Fruit fly (Drosophila melanogaster) whole organism, prepupa: ENCODE results near the gene ng2.
A peak's percentile ranks its signal among the peaks of the same experiment; 100 is the strongest.

Experiments used
- Blimp-1 ChIP-seq: fragments of 200-800 bp; sonication (Bioruptor generic); optimal IDR thresholded peaks from 3 replicates; lab custom pipeline; 2017; ENCODE audit warnings: missing biosample characterization, missing genetic modification characterization, mild to moderate bottlenecking, moderate library complexity, missing genetic modification reagents
- CG10631 ChIP-seq: fragments of 200-800 bp; sonication (Bioruptor generic); optimal IDR thresholded peaks from 2 replicates; lab custom pipeline; 2016; ENCODE audit warnings: missing biosample characterization, missing genetic modification characterization
- CG10669 ChIP-seq: fragments of 200-800 bp; sonication (Bioruptor generic); optimal IDR thresholded peaks from 3 replicates; lab custom pipeline; 2018; ENCODE audit warnings: missing biosample characterization, mild to moderate bottlenecking, missing genetic modification characterization, moderate library complexity
- CG11294 ChIP-seq: fragments of 200-800 bp; sonication (Bioruptor generic); IDR thresholded peaks from 2 replicates; pipeline ENCODE4 v1.3.6; 2022; ENCODE audit warnings: missing biosample characterization, missing genetic modification characterization
- CG3032 ChIP-seq: fragments of 200-800 bp; optimal IDR thresholded peaks from 2 replicates; lab custom pipeline; 2019; ENCODE audit warnings: missing biosample characterization, mild to moderate bottlenecking, missing genetic modification characterization, moderate library complexity
- CG31627 ChIP-seq: fragments of 200-800 bp; sonication (Bioruptor generic); optimal IDR thresholded peaks from 3 replicates; lab custom pipeline; 2016; ENCODE audit warnings: missing biosample characterization, missing genetic modification characterization
- CG6163 ChIP-seq: fragments of 200-800 bp; sonication (Bioruptor generic); IDR thresholded peaks from 3 replicates; pipeline ENCODE4 v1.3.6; 2022; ENCODE audit warnings: missing biosample characterization, missing genetic modification characterization
- CG6792 ChIP-seq: fragments of 200-800 bp; sonication (Bioruptor generic); optimal IDR thresholded peaks from 3 replicates; lab custom pipeline; 2016; ENCODE audit warnings: missing biosample characterization, missing genetic modification characterization
- CG6808 ChIP-seq: fragments of 200-800 bp; sonication (Bioruptor generic); optimal IDR thresholded peaks from 3 replicates; lab custom pipeline; 2017; ENCODE audit warnings: missing biosample characterization, missing genetic modification characterization, mild to moderate bottlenecking, moderate library complexity, missing genetic modification reagents
- CG6854 ChIP-seq: fragments of 200-800 bp; sonication (Bioruptor generic); optimal IDR thresholded peaks from 2 replicates; lab custom pipeline; 2017; ENCODE audit warnings: missing biosample characterization, mild to moderate bottlenecking, missing genetic modification characterization
- CG7368 ChIP-seq: fragments of 200-800 bp; sonication (Bioruptor generic); optimal IDR thresholded peaks from 3 replicates; lab custom pipeline; 2016; ENCODE audit warnings: missing biosample characterization, missing genetic modification characterization
- CG9139 ChIP-seq: fragments of 200-800 bp; sonication (Bioruptor generic); optimal IDR thresholded peaks from 3 replicates; lab custom pipeline; 2017; ENCODE audit warnings: missing biosample characterization, mild to moderate bottlenecking, missing genetic modification characterization
- Eip78C ChIP-seq: fragments of 200-800 bp; sonication (Bioruptor generic); peaks from one replicate; lab custom pipeline; 2016; ENCODE audit warnings: missing biosample characterization, missing genetic modification characterization
- Eip93F ChIP-seq: fragments of 200-800 bp; sonication (Bioruptor generic); optimal IDR thresholded peaks from 2 replicates; lab custom pipeline; 2016; ENCODE audit warnings: missing biosample characterization, mild to moderate bottlenecking, missing genetic modification characterization
- Gug ChIP-seq: fragments of 200-800 bp; sonication (Bioruptor generic); IDR thresholded peaks from 2 replicates; pipeline ENCODE4 v1.3.6; 2022; ENCODE audit warnings: missing biosample characterization, missing genetic modification characterization
- Met ChIP-seq: fragments of 200-800 bp; sonication (Bioruptor generic); optimal IDR thresholded peaks from 3 replicates; lab custom pipeline; 2016; ENCODE audit warnings: missing biosample characterization, missing genetic modification characterization
- achi ChIP-seq: fragments of 200-800 bp; sonication (Bioruptor generic); optimal IDR thresholded peaks from 3 replicates; lab custom pipeline; 2016; ENCODE audit warnings: missing biosample characterization, missing genetic modification characterization
- dac ChIP-seq: fragments of 200-800 bp; sonication (Bioruptor generic); optimal IDR thresholded peaks from 2 replicates; lab custom pipeline; 2017; ENCODE audit warnings: missing biosample characterization, mild to moderate bottlenecking, missing genetic modification characterization
- eg ChIP-seq: fragments of 200-800 bp; sonication (Bioruptor generic); IDR thresholded peaks from 3 replicates; pipeline ENCODE4 v1.3.6; 2022; ENCODE audit warnings: missing biosample characterization, missing genetic modification characterization
- net ChIP-seq: fragments of 200-800 bp; sonication (Bioruptor generic); optimal IDR thresholded peaks from 3 replicates; lab custom pipeline; 2016; ENCODE audit warnings: missing biosample characterization, missing genetic modification characterization
- pdm3 ChIP-seq: fragments of 200-800 bp; sonication (Bioruptor generic); optimal IDR thresholded peaks from 3 replicates; lab custom pipeline; 2016; ENCODE audit warnings: missing biosample characterization, missing genetic modification characterization
- salr ChIP-seq, 2 experiments: fragments of 200-800 bp; sonication (Bioruptor generic); optimal IDR thresholded peaks; 3 replicates each; lab custom pipeline; 2016 to 2018; ENCODE audit warnings: missing biosample characterization in 2 of 2, missing genetic modification characterization in 2 of 2, mild to moderate bottlenecking in 1 of 2
- ss ChIP-seq, 2 experiments: fragments of 200-800 bp; sonication (Bioruptor generic); optimal IDR thresholded peaks; 2 replicates in 1 of 2; 3 replicates in 1 of 2; lab custom pipeline; 2017 to 2018; ENCODE audit warnings: mild to moderate bottlenecking in 2 of 2, missing biosample characterization in 2 of 2, missing genetic modification characterization in 2 of 2, moderate library complexity in 1 of 2
- svp ChIP-seq: fragments of 200-800 bp; sonication (Bioruptor generic); peaks from one replicate; lab custom pipeline; 2016; ENCODE audit warnings: missing biosample characterization, missing genetic modification characterization
- topi ChIP-seq: fragments of 200-800 bp; sonication (Bioruptor generic); optimal IDR thresholded peaks from 3 replicates; lab custom pipeline; 2016; ENCODE audit warnings: missing biosample characterization, missing genetic modification characterization
- vri ChIP-seq: fragments of 200-800 bp; sonication (Bioruptor generic); optimal IDR thresholded peaks from 3 replicates; lab custom pipeline; 2016; ENCODE audit warnings: missing biosample characterization, mild to moderate bottlenecking, missing genetic modification characterization

The ng2 gene

DNA sequence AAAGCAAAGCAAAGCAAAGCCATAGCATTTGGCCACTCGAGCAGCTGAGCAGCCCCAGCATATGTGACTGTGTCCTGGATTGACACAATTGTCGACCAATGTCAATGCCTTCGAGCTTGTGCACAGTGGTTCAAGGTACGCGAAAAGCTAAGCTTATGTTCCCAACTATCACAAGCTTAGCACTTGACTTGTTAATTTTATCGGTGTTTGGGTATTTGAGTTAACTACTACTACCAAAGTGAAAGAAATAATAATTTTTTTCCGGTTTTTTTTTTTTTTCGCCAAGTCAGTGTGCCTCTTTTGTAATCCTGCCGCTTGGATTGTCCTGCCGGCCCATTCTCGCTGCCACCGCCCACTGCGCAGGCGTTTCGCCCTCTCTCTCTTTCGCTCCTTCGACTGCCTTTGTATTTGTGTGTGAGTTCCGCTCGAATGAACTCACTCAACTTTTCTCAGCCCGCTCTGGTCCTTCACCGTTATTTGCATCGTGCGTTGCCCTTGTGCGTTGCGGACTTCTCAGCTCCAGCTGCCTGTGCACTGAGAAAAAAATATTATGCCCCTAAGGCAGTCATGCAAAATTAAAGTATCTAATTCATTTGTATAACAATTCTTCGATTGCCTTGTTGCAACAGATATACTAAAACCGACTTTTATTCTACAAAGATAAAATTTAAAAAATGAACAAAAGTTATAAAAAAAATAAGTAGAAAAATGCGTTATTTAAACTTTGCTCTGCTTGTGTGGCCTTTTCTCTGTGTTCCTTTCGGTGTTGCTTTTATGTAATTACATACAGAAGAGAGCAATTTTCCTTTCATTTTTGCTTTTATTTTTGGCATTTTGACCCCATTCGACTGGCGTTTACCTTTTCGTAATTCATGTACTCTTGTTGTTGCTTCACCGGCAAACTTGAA lies 34.2 kb downstream of the ng2 start (continued):
- TF ChIP-seq eg (GFP tag; lab: Robert Waterston, UW) (peak; percentile 69), pdm3 (peak; percentile 33), CG11294 (GFP tag; lab: Robert Waterston, UW) (peak; percentile 41), CG31627 (GFP tag; lab: Kevin White, UChicago) (peak; percentile 41), CG10669 (GFP tag; lab: Kevin White, UChicago) (peak; percentile 47), CG6792 (GFP tag; lab: Kevin White, UChicago) (peak; percentile 51), CG3032 (tag; lab: Kevin White, UChicago) (no peak), CG7368 (GFP tag; lab: Kevin White, UChicago) (peak; percentile 64), dac (GFP tag; lab: Kevin White, UChicago) (no peak), net (GFP tag; lab: Kevin White, UChicago) (peak; percentile 28), CG9139 (GFP tag; lab: Kevin White, UChicago) (no peak), salr (GFP tag; optimal IDR thresholded peaks at IDR 0.05; lab: Kevin White, UChicago) (peak in 1 of 2 experiments; percentile 26), vri (peak; percentile 33), CG10631 (GFP tag; lab: Kevin White, UChicago) (peak; percentile 27), Blimp-1 (no peak), CG6854 (no peak), CG6808 (peak; percentile 31), Met (GFP tag; lab: Kevin White, UChicago) (peak; percentile 59)

DNA sequence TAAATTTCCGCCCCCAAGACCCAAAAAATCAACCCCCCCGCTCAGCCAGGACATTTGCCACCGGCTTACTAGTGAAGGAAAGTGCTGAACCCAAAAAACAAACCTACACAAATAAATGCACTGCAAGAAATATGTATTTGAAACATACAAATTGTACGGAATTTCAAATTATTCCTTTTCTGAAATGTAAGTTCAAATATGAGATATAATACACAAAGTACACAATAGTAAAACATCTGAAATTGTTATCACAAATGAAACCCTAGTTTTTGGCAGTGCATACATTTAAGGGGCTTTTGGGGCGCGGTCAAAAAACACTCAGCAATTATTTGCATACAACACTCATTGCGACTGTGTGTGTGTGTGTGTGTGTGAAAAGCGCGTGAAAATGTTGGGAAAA lies 46.6 kb downstream of the ng2 start:
- TF ChIP-seq CG6163 (GFP tag; lab: Robert Waterston, UW) (no peak), svp (GFP tag; lab: Kevin White, UChicago) (peak; percentile 34), Eip78C (GFP tag; lab: Kevin White, UChicago) (peak; percentile 43)

DNA sequence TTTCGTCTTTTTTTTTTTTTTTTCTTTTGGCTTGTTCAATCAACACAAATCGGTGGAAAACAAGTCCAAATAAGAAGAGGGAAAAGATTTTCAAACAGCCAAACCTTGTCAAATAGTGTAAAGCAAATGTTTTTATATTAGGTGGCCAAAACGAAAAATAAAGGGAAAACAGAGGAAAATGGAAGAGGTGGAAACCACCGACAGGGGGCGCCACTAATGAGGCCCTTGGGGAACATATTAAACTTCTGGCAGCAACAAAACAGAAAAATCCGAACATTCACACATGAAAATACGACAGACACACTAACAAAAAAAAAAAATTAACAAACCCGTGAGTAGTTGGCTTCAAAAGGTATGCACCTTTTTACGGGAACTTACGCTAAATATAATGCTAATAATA lies 48.1 kb downstream of the ng2 start:
- TF ChIP-seq achi (GFP tag; lab: Kevin White, UChicago) (no peak), eg (GFP tag; lab: Robert Waterston, UW) (no peak)

DNA sequence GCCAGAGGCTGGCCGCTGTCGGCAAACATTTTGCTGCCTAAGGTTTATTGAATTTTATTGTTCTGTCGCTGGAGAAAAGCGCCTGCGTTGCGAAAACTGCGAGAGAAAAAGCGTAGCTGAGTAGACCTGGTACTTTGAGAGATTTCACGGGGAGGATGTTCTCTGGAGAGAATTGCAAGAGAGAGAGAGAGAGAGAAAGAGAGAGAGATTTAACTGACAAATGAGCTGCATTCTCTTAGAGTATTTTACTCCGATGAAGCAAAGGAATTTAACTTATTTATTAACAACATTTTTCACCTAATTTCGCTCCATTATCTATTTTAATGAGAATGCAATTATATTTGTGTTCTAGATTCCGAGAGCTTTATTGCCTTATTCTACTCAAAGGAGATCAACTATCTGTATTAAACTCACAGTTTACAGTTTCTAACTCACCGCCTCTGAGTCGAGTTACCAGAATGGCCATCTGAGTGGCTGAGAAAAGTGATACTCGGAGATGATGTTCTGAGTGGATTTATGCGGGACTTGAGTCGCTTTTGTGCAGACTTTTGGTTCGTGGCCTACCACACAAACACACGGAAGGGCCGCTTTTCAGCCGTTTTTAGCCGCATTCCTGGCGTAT lies 49.4 kb downstream of the ng2 start:
- no peak for TF ChIP-seq ss (GFP tag; optimal IDR thresholded peaks at IDR 0.05; lab: Kevin White, UChicago)
- TF ChIP-seq svp (GFP tag; lab: Kevin White, UChicago): peak; percentile 46
- TF ChIP-seq topi (GFP tag; lab: Kevin White, UChicago): no peak
- TF ChIP-seq CG31627 (GFP tag; lab: Kevin White, UChicago): no peak
- no peak for TF ChIP-seq Gug (GFP tag; lab: Robert Waterston, UW)
- no peak for TF ChIP-seq achi (GFP tag; lab: Kevin White, UChicago)
- no peak for TF ChIP-seq CG10669 (GFP tag; lab: Kevin White, UChicago)
- TF ChIP-seq Eip78C (GFP tag; lab: Kevin White, UChicago): peak; percentile 25
- TF ChIP-seq Eip93F: no peak
